Fruit fly (Drosophila melanogaster) whole organism, embryonic: Measurements from ENCODE around the gene CG12224.

Experiments
- ATbp ChIP-seq: fragments of 200-800 bp; sonication (Bioruptor generic); optimal IDR thresholded peaks from 2 replicates; lab custom pipeline; 2017; ENCODE audit warnings: missing biosample characterization, mild to moderate bottlenecking, missing genetic modification characterization, missing genetic modification reagents
- Bteb2 ChIP-seq: fragments of 200-800 bp; sonication (Bioruptor generic); optimal IDR thresholded peaks from 2 replicates; lab custom pipeline; 2016; ENCODE audit warnings: missing biosample characterization, missing genetic modification characterization
- CG13894 ChIP-seq: fragments of 200-800 bp; sonication (Bioruptor generic); optimal IDR thresholded peaks from 3 replicates; lab custom pipeline; 2018; ENCODE audit warnings: missing biosample characterization, mild to moderate bottlenecking, missing genetic modification characterization, moderate library complexity
- CG17359 ChIP-seq: fragments of 200-800 bp; sonication (Bioruptor generic); optimal IDR thresholded peaks from 3 replicates; lab custom pipeline; 2018; ENCODE audit warnings: missing biosample characterization, mild to moderate bottlenecking, missing genetic modification characterization, moderate library complexity
- CG17912 ChIP-seq: fragments of 200-800 bp; sonication (Bioruptor generic); optimal IDR thresholded peaks from 2 replicates; lab custom pipeline; 2018; ENCODE audit warnings: missing biosample characterization, mild to moderate bottlenecking, missing genetic modification characterization
- CG2120 ChIP-seq: fragments of 200-800 bp; sonication (Bioruptor generic); optimal IDR thresholded peaks from 3 replicates; lab custom pipeline; 2016; ENCODE audit warnings: missing biosample characterization, missing genetic modification characterization
- CG2875 ChIP-seq: fragments of 200-800 bp; sonication (Bioruptor generic); optimal IDR thresholded peaks from 2 replicates; lab custom pipeline; 2017; ENCODE audit warnings: missing biosample characterization, mild to moderate bottlenecking, missing genetic modification characterization, missing genetic modification reagents
- CG3065 ChIP-seq: fragments of 200-800 bp; sonication (Bioruptor generic); optimal IDR thresholded peaks from 2 replicates; lab custom pipeline; 2016; ENCODE audit warnings: missing biosample characterization, missing genetic modification characterization
- CG3726 ChIP-seq: fragments of 200-800 bp; sonication (Bioruptor generic); IDR thresholded peaks from 3 replicates; pipeline ENCODE4, ENCODE4 v1.3.6; 2022; ENCODE audit warnings: missing biosample characterization, missing genetic modification characterization
- CG6813 ChIP-seq: fragments of 200-800 bp; sonication (Bioruptor generic); optimal IDR thresholded peaks from 2 replicates; lab custom pipeline; 2017; ENCODE audit warnings: missing biosample characterization, missing genetic modification characterization, mild to moderate bottlenecking, moderate library complexity, missing genetic modification reagents
- CG7271 ChIP-seq: fragments of 200-800 bp; sonication (Bioruptor generic); optimal IDR thresholded peaks from 2 replicates; lab custom pipeline; 2018; ENCODE audit warnings: missing biosample characterization, mild to moderate bottlenecking, missing genetic modification characterization, moderate library complexity
- CG8281 ChIP-seq: fragments of 200-800 bp; sonication (Bioruptor generic); optimal IDR thresholded peaks from 2 replicates; lab custom pipeline; 2018; ENCODE audit warnings: missing biosample characterization, mild to moderate bottlenecking, missing genetic modification characterization, moderate library complexity
- CG8924 ChIP-seq: fragments of 200-800 bp; optimal IDR thresholded peaks from 3 replicates; lab custom pipeline; 2019; ENCODE audit warnings: missing biosample characterization, mild to moderate bottlenecking, missing genetic modification characterization, moderate library complexity
- CG9797 ChIP-seq: fragments of 200-800 bp; sonication (Bioruptor generic); optimal IDR thresholded peaks from 3 replicates; lab custom pipeline; 2018; ENCODE audit warnings: missing biosample characterization, mild to moderate bottlenecking, missing genetic modification characterization
- CHES-1-like ChIP-seq: fragments of 200-800 bp; sonication (Bioruptor generic); optimal IDR thresholded peaks from 2 replicates; lab custom pipeline; 2016; ENCODE audit warnings: missing biosample characterization, missing genetic modification characterization
- HLH4C ChIP-seq: fragments of 200-800 bp; sonication (Bioruptor generic); IDR thresholded peaks from 3 replicates; pipeline ENCODE4 v1.3.6; 2022; ENCODE audit warnings: missing biosample characterization, missing genetic modification characterization; ENCODE audit not compliant: partially characterized antibody
- HLH54F ChIP-seq: fragments of 200-800 bp; sonication (Bioruptor generic); optimal IDR thresholded peaks from 3 replicates; lab custom pipeline; 2016; ENCODE audit warnings: missing biosample characterization, missing genetic modification characterization
- Jarid2 ChIP-seq: fragments of 200-800 bp; sonication (Bioruptor generic); optimal IDR thresholded peaks from 3 replicates; lab custom pipeline; 2017; ENCODE audit warnings: mild to moderate bottlenecking, missing biosample characterization, missing genetic modification reagents, missing genetic modification characterization
- Lhr ChIP-seq: fragments of 200-800 bp; sonication (Bioruptor generic); optimal IDR thresholded peaks from 3 replicates; lab custom pipeline; 2017; ENCODE audit warnings: mild to moderate bottlenecking, missing biosample characterization, missing genetic modification reagents, missing genetic modification characterization
- Lim3 ChIP-seq: fragments of 200-800 bp; sonication (Bioruptor generic); IDR thresholded peaks from 2 replicates; pipeline ENCODE4 v1.3.6; 2022; ENCODE audit warnings: missing biosample characterization, missing genetic modification characterization
- Mad ChIP-seq: fragments of 200-800 bp; sonication (Bioruptor generic); optimal IDR thresholded peaks from 2 replicates; lab custom pipeline; 2016; ENCODE audit warnings: missing biosample characterization, missing genetic modification characterization
- NC2β ChIP-seq: fragments of 200-800 bp; sonication (Bioruptor generic); optimal IDR thresholded peaks from 2 replicates; lab custom pipeline; 2016; ENCODE audit warnings: missing biosample characterization, missing genetic modification characterization
- Neu2 ChIP-seq: fragments of 200-800 bp; sonication (Bioruptor generic); optimal IDR thresholded peaks from 3 replicates; lab custom pipeline; 2016; ENCODE audit warnings: missing biosample characterization, missing genetic modification characterization, borderline replicate concordance
- Nf-YA ChIP-seq: fragments of 200-800 bp; sonication (Bioruptor generic); IDR thresholded peaks from 2 replicates; pipeline ENCODE4 v1.3.6; 2022; ENCODE audit warnings: missing biosample characterization, missing genetic modification characterization
- Pdp1 ChIP-seq, 2 experiments: fragments of 200-800 bp; sonication (Bioruptor generic); optimal IDR thresholded peaks; 3 replicates each; lab custom pipeline; 2016; ENCODE audit warnings: missing biosample characterization in 2 of 2, missing genetic modification characterization in 2 of 2, mild to moderate bottlenecking in 1 of 2, moderate library complexity in 1 of 2
- Side ChIP-seq: fragments of 200-800 bp; sonication (Bioruptor generic); optimal IDR thresholded peaks from 2 replicates; lab custom pipeline; 2016; ENCODE audit warnings: missing biosample characterization, missing genetic modification characterization
- Spps ChIP-seq: fragments of 200-800 bp; sonication (Bioruptor generic); optimal IDR thresholded peaks from 2 replicates; lab custom pipeline; 2018; ENCODE audit warnings: missing biosample characterization, mild to moderate bottlenecking, missing genetic modification characterization
- ab ChIP-seq: fragments of 200-800 bp; sonication (Bioruptor generic); optimal IDR thresholded peaks from 2 replicates; lab custom pipeline; 2016; ENCODE audit warnings: missing biosample characterization, missing genetic modification characterization
- ap ChIP-seq: fragments of 200-800 bp; sonication (Bioruptor generic); IDR thresholded peaks from 2 replicates; pipeline ENCODE4 v1.3.6; 2022; ENCODE audit warnings: missing biosample characterization, missing genetic modification characterization
- bbx ChIP-seq: fragments of 200-800 bp; sonication (Bioruptor generic); IDR thresholded peaks from 2 replicates; pipeline ENCODE4 v1.3.6; 2022; ENCODE audit warnings: missing biosample characterization, missing genetic modification characterization; ENCODE audit not compliant: partially characterized antibody
- cg ChIP-seq: fragments of 200-800 bp; sonication (Bioruptor generic); optimal IDR thresholded peaks from 3 replicates; lab custom pipeline; 2019; ENCODE audit warnings: missing biosample characterization, mild to moderate bottlenecking, missing genetic modification characterization, moderate library complexity
- crp ChIP-seq, 2 experiments: fragments of 200-800 bp; sonication (Bioruptor generic); optimal IDR thresholded peaks; 2 replicates in 1 of 2; 3 replicates in 1 of 2; lab custom pipeline; 2017; ENCODE audit warnings: missing biosample characterization in 2 of 2, missing genetic modification characterization in 2 of 2, mild to moderate bottlenecking in 1 of 2, moderate library complexity in 1 of 2
- dan ChIP-seq: fragments of 200-800 bp; sonication (Bioruptor generic); IDR thresholded peaks from 2 replicates; pipeline ENCODE4 v1.3.6; 2022; ENCODE audit warnings: missing biosample characterization, missing genetic modification characterization
- fd64A ChIP-seq: fragments of 200-800 bp; sonication (Bioruptor generic); optimal IDR thresholded peaks from 3 replicates; lab custom pipeline; 2018; ENCODE audit warnings: missing biosample characterization, mild to moderate bottlenecking, missing genetic modification characterization
- ftz-f1 ChIP-seq: fragments of 200-800 bp; sonication (Bioruptor generic); optimal IDR thresholded peaks from 2 replicates; lab custom pipeline; 2016; ENCODE audit warnings: missing biosample characterization, missing genetic modification characterization
- gfzf ChIP-seq: fragments of 200-800 bp; sonication (Bioruptor generic); optimal IDR thresholded peaks from 2 replicates; lab custom pipeline; 2016; ENCODE audit warnings: missing biosample characterization, mild to moderate bottlenecking, missing genetic modification characterization, moderate library complexity
- gsb ChIP-seq: fragments of 200-800 bp; sonication (Bioruptor generic); IDR thresholded peaks from 2 replicates; pipeline ENCODE4 v1.3.6; 2022; ENCODE audit warnings: missing biosample characterization, missing genetic modification characterization
- her ChIP-seq: fragments of 200-800 bp; sonication (Bioruptor generic); optimal IDR thresholded peaks from 2 replicates; lab custom pipeline; 2016; ENCODE audit warnings: missing biosample characterization, missing genetic modification characterization
- insv ChIP-seq, 2 experiments: fragments of 200-800 bp; sonication (Bioruptor generic); optimal IDR thresholded peaks; 3 replicates each; lab custom pipeline; 2016 to 2018; ENCODE audit warnings: missing biosample characterization in 2 of 2, missing genetic modification characterization in 2 of 2
- ken ChIP-seq: fragments of 200-800 bp; sonication (Bioruptor generic); IDR thresholded peaks from 3 replicates; pipeline ENCODE4 v1.3.6; 2022; ENCODE audit warnings: missing biosample characterization, missing genetic modification characterization
- maf-S ChIP-seq: fragments of 200-800 bp; sonication (Bioruptor generic); optimal IDR thresholded peaks from 2 replicates; lab custom pipeline; 2016; ENCODE audit warnings: missing biosample characterization, missing genetic modification characterization
- nerfin-1 ChIP-seq: fragments of 200-800 bp; sonication (Bioruptor generic); optimal IDR thresholded peaks from 3 replicates; lab custom pipeline; 2019; ENCODE audit warnings: missing biosample characterization, mild to moderate bottlenecking, missing genetic modification characterization, moderate library complexity
- oc ChIP-seq: fragments of 200-800 bp; sonication (Bioruptor generic); optimal IDR thresholded peaks from 2 replicates; lab custom pipeline; 2018; ENCODE audit warnings: missing biosample characterization, mild to moderate bottlenecking, missing genetic modification characterization, moderate library complexity
- onecut ChIP-seq: fragments of 200-800 bp; sonication (Bioruptor generic); IDR thresholded peaks from 2 replicates; pipeline ENCODE4 v1.3.6; 2022; ENCODE audit warnings: missing biosample characterization, missing genetic modification characterization
- pros ChIP-seq: fragments of 200-800 bp; sonication (Bioruptor generic); optimal IDR thresholded peaks from 3 replicates; lab custom pipeline; 2019; ENCODE audit warnings: missing biosample characterization, mild to moderate bottlenecking, missing genetic modification characterization, moderate library complexity
- sd ChIP-seq: fragments of 200-800 bp; sonication (Bioruptor generic); optimal IDR thresholded peaks from 3 replicates; lab custom pipeline; 2018; ENCODE audit warnings: missing biosample characterization, mild to moderate bottlenecking, missing genetic modification characterization, moderate library complexity
- sens ChIP-seq: fragments of 200-800 bp; sonication (Bioruptor generic); peaks from one replicate; lab custom pipeline; 2016; ENCODE audit warnings: missing biosample characterization, missing genetic modification characterization
- tll ChIP-seq, 2 experiments: fragments of 200-800 bp in 1 of 2; fragments of >200 bp in 1 of 2; sonication (Bioruptor generic) in 1 of 2; optimal IDR thresholded peaks; 2 replicates each; lab custom pipeline; 2017 to 2019; ENCODE audit warnings: missing biosample characterization in 2 of 2, missing genetic modification characterization in 2 of 2, mild to moderate bottlenecking in 1 of 2, moderate library complexity in 1 of 2
- trem ChIP-seq: fragments of 200-800 bp; optimal IDR thresholded peaks from 3 replicates; lab custom pipeline; 2019; ENCODE audit warnings: missing biosample characterization, mild to moderate bottlenecking, missing genetic modification characterization, moderate library complexity
- zen2 ChIP-seq: fragments of 200-800 bp; sonication (Bioruptor generic); IDR thresholded peaks from 3 replicates; pipeline ENCODE4 v1.3.6; 2022; ENCODE audit warnings: missing biosample characterization, missing genetic modification characterization; ENCODE audit not compliant: partially characterized antibody

The CG12224 gene

dm6 chr3R:11948903-11949358 is 32.9 kb downstream of the CG12224 start, which contains the start of gene Cad87A (continued):
- TF ChIP-seq CG8924 (tag; lab: Kevin White, UChicago) (peak; percentile 78), CG3065 (no peak), CG7271 (tag; lab: Kevin White, UChicago) (peak; percentile 31), CG13894 (tag; lab: Kevin White, UChicago) (peak; percentile 52), nerfin-1 (tag; lab: Kevin White, UChicago) (peak; percentile 65), ATbp (GFP tag; lab: Kevin White, UChicago) (peak; percentile 59), her (GFP tag; lab: Kevin White, UChicago) (peak; percentile 21), Lhr (GFP tag; lab: Kevin White, UChicago) (peak; percentile 25), ftz-f1 (GFP tag; lab: Kevin White, UChicago) (peak; percentile 60), oc (tag; lab: Kevin White, UChicago) (peak; percentile 45), onecut (peak; percentile 54), HLH54F (no peak), insv (GFP tag; optimal IDR thresholded peaks at IDR 0.05; lab: Kevin White, UChicago) (peak in 1 of 2 experiments; percentile 9), ken (GFP tag; lab: Robert Waterston, UW) (no peak), HLH4C (GFP tag; lab: Robert Waterston, UW) (no peak), fd64A (peak; percentile 61), sd (peak; percentile 71), Bteb2 (no peak), ap (GFP tag; lab: Robert Waterston, UW) (no peak), crp (GFP tag; optimal IDR thresholded peaks at IDR 0.05; lab: Kevin White, UChicago) (no peak), sens (GFP tag; lab: Kevin White, UChicago) (peak; percentile 77), Neu2 (GFP tag; lab: Kevin White, UChicago) (no peak), CG3726 (GFP tag; lab: Robert Waterston, UW) (no peak), Spps (no peak), Side (peak; percentile 47), Jarid2 (GFP tag; lab: Kevin White, UChicago) (peak; percentile 96), zen2 (no peak), CG2875 (GFP tag; lab: Kevin White, UChicago) (peak; percentile 50), Lim3 (GFP tag; lab: Robert Waterston, UW) (no peak), Nf-YA (no peak), bbx (GFP tag; lab: Robert Waterston, UW) (no peak), pros (GFP tag; lab: Kevin White, UChicago) (peak; percentile 52), Mad (GFP tag; lab: Kevin White, UChicago) (no peak), CG6813 (peak; percentile 11), NC2β (GFP tag; lab: Kevin White, UChicago) (peak; percentile 39), ab (no peak), dan (GFP tag; lab: Robert Waterston, UW) (no peak), trem (tag; lab: Kevin White, UChicago) (peak; percentile 36), cg (GFP tag; lab: Kevin White, UChicago) (peak; percentile 96), gfzf (GFP tag; lab: Kevin White, UChicago) (peak; percentile 91), maf-S (GFP tag; lab: Kevin White, UChicago) (peak; percentile 15), CG2120 (no peak), CG17912 (GFP tag; lab: Kevin White, UChicago) (peak; percentile 12), CG8281 (peak; percentile 7), tll (GFP tag; optimal IDR thresholded peaks at IDR 0.05; lab: Kevin White, UChicago) (peak in 1 of 2 experiments; percentile 85), gsb (no peak), Pdp1 (GFP tag; optimal IDR thresholded peaks at IDR 0.05; lab: Kevin White, UChicago) (peak in 1 of 2 experiments; percentile 78), CG17359 (tag; lab: Kevin White, UChicago) (peak; percentile 23), CHES-1-like (GFP tag; lab: Kevin White, UChicago) (peak; percentile 54), CG9797 (GFP tag; lab: Kevin White, UChicago) (peak; percentile 91)
